Fruit fly (Drosophila melanogaster) Kc167 (cell line): ENCODE results near the gene ATPsynepsilonL.

Source experiments
- Myc ChIP-seq: fragments of >200 bp; optimal IDR thresholded peaks from 2 replicates; lab custom pipeline; 2017; ENCODE audit warnings: missing external identifiers
- Sin3A ChIP-seq: fragments of >200 bp; optimal IDR thresholded peaks from 2 replicates; lab custom pipeline; 2018; ENCODE audit warnings: missing external identifiers
- h ChIP-seq: fragments of >200 bp; optimal IDR thresholded peaks from 3 replicates; lab custom pipeline; 2018; ENCODE audit warnings: missing external identifiers
- insv ChIP-seq: fragments of >200 bp; optimal IDR thresholded peaks from 3 replicates; lab custom pipeline; 2018; ENCODE audit warnings: missing external identifiers
- psq ChIP-seq: fragments of >200 bp; optimal IDR thresholded peaks from 2 replicates; lab custom pipeline; 2017; ENCODE audit warnings: missing external identifiers
- ttk ChIP-seq: sonication (Bioruptor generic); optimal IDR thresholded peaks from 2 replicates; lab custom pipeline; 2017; ENCODE audit warnings: missing external identifiers

ATPsynepsilonL gene

DNA sequence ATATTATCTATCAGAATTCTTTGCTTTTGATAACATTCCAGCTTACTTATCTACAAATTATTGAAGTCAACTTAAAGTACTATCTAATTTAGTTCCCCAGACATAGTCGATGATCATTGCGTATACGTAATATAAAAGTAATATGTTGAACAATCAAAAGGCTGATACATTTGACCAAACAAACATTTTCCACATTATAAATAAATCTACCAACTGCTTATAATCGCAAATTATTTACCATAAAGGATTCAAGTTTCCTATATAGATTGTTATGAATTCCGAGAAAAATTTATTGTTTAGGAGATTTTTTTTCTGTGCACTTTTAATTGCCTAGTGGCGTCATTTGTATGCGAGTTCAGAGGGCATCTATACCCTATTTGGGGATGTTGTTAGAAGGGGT is 34.9 kb upstream of the ATPsynepsilonL start:
- no peak for TF ChIP-seq ttk (lab: Kevin White, UChicago)
- no peak for TF ChIP-seq Sin3A (lab: Kevin White, UChicago)
- TF ChIP-seq h (lab: Kevin White, UChicago), result no peak
- TF ChIP-seq Myc (lab: Kevin White, UChicago), result no peak
- no peak for TF ChIP-seq insv
- TF ChIP-seq psq (lab: Kevin White, UChicago), result no peak

DNA sequence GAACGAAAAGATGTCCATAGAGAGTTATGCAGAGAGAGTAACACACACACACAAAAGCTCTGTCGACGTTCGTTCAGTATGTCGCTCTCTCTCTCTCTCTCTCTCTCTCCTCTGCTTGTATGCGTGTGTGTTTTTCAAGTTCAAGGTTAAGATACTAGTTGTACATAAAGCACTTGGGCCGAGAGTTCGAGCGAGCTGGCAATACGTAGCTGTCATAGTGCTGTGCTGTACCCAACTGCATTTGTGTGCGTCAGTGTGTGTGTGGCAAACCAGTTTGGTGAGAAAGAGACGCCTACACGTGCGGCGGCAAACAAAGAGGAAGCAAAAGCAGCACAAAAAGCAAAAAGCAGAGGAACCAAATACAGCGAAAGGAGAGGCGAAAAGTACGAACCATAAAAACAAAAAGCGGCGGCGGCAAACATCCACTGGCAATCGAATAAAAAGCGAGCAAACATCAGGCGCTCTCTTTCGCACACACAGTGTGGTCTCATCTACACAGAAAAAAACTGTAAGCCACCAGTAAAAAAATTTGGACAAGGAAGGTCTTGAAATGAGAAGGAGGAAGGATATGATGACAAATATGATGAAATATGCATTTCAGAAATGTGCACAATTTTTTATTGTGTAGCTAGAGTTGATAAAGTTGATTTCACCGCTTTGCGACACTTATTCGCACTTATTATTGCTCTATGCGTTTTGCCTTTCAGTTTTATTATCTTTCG is 34.2 kb upstream of the ATPsynepsilonL start:
- TF ChIP-seq Myc (lab: Kevin White, UChicago) (no peak), psq (lab: Kevin White, UChicago) (no peak), insv (no peak), h (lab: Kevin White, UChicago) (no peak), ttk (lab: Kevin White, UChicago) (no peak), Sin3A (lab: Kevin White, UChicago) (no peak)

dm6 chr3R:10089171-10089664 is 32.4 kb upstream of the ATPsynepsilonL start:
- TF ChIP-seq insv (no peak), Myc (lab: Kevin White, UChicago) (no peak), h (lab: Kevin White, UChicago) (no peak), Sin3A (lab: Kevin White, UChicago) (no peak), psq (lab: Kevin White, UChicago) (no peak), ttk (lab: Kevin White, UChicago) (no peak)

DNA sequence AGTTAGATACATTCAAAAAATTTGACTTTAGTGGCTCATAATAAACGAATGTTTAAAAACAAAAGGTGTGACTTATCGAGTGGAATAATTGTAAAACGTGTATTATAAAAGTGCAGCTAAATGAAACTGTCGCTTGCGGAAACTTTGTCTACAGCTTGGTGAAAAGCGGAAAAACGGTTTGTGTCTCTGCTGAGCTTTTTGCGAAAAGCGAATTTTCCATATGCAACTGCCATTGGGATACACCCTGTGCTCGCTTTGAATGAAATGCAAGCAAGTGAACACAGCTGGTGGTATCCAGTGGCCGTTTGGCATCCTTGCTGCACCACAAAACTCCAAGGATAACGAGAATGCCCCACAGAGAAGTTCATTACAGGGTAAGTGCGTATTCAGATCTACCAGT is 30.7 kb upstream of the ATPsynepsilonL start:
- TF ChIP-seq Myc (lab: Kevin White, UChicago) (no peak), h (lab: Kevin White, UChicago) (no peak), ttk (lab: Kevin White, UChicago) (no peak), Sin3A (lab: Kevin White, UChicago) (no peak), psq (lab: Kevin White, UChicago) (no peak)

DNA sequence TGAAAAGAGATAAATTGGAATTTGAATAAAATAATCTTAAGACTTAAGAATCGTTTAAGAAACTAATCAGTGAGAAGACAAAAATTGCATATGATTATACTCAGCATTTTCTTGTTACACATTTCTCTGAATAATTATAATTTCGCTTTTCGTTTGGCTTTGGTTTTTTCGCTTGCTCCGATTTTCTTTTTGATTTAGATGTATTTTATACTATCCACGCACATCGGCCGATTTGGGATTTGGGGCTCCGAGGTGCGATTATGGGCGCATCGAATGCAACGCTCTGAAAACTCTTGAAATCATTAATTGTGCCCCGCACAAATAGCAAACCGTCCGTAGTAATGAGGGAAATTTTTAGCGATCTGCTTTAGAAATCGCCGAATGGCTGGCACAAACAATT is 30.1 kb upstream of the ATPsynepsilonL start:
- TF ChIP-seq insv (no peak), Sin3A (lab: Kevin White, UChicago) (no peak), ttk (lab: Kevin White, UChicago) (no peak), psq (lab: Kevin White, UChicago) (no peak), h (lab: Kevin White, UChicago) (no peak), Myc (lab: Kevin White, UChicago) (no peak)

- TF ChIP-seq insv (no peak), Sin3A (lab: Kevin White, UChicago) (no peak), psq (lab: Kevin White, UChicago) (no peak), Myc (lab: Kevin White, UChicago) (no peak), h (lab: Kevin White, UChicago) (no peak), ttk (lab: Kevin White, UChicago) (no peak)
Measured at dm6 chr3R:10093252-10094030, 28.1 kb upstream of the ATPsynepsilonL start.

DNA sequence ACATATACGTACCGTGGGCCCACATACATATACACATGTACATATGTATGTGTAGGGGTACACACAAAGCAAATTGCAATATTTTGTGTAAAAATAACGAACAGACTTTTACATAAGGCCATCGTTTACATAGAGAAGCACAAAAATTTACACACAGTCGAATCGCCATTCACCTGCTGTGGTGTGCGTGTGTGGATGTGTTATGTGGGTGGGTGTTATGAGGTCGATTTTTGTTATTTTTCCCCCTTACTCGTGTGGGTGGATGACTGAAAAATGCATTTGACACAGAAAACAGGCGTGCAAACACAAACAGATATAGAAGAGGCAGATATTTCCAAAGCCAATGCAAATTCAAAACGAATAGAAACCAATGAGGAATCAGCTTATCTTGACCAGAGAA is 26.5 kb upstream of the ATPsynepsilonL start:
- TF ChIP-seq insv (no peak), psq (lab: Kevin White, UChicago) (no peak), Myc (lab: Kevin White, UChicago) (no peak), h (lab: Kevin White, UChicago) (no peak), ttk (lab: Kevin White, UChicago) (no peak), Sin3A (lab: Kevin White, UChicago) (no peak)

dm6 chr3R:10095765-10096164 is 25.8 kb upstream of the ATPsynepsilonL start:
- TF ChIP-seq Sin3A (lab: Kevin White, UChicago) (no peak), ttk (lab: Kevin White, UChicago) (no peak), h (lab: Kevin White, UChicago) (no peak), psq (lab: Kevin White, UChicago) (no peak), Myc (lab: Kevin White, UChicago) (no peak), insv (no peak)

DNA sequence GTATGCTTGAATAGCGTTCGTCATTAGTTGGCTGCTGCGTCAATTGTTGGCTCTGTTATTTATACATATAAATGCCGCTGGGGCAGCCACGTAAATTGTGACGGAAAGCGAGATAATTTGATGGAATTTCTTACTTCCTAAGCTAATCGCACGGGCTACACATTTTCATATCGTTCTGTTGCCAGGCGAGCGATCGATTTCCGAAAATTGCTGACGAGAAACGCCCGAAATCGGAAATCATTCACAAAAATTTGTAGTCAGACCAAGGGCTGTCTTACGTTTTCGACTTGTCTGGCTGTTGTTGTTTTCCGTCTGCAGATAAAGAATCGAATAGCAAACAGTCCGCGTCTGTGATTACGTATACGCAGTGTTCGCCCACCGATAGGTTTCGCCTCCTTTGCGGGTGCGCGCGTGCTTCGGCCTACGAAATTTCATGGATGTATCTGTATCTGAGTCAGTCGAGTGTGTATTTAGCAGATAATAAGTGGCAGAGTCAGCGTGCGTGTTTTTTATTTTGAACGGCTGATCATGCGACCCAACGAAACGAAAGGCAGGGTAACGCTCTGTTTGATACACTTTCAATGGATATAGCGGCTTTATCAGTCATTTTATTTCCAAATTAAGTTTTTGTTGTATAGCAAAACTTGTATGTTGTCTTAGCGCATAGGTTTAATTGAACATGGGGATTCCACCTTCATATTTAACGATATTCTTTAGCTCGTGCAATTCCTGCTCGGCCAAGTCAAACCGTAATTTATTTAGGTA is 23.9 kb upstream of the ATPsynepsilonL start:
- TF ChIP-seq h (lab: Kevin White, UChicago) (no peak), insv (no peak), Myc (lab: Kevin White, UChicago) (no peak), ttk (lab: Kevin White, UChicago) (no peak), Sin3A (lab: Kevin White, UChicago) (no peak), psq (lab: Kevin White, UChicago) (no peak)

DNA sequence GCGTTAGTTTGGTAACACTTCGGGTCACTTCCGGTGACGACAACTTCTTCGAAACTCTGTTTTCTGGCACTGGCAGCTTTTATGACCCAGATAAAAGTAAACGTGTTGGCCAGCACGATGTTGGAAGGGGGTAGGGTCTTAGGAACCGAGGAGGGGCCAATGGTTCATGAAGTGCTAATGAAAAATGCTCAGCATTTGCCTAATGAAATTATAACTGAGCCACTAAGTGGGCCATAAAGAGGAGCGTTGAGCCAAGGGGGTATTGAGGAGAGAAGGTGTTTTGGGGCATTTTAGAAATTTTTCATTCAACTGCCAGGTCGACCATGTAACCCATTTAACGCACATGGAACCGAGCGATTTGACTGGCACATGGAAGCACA is 23.3 kb upstream of the ATPsynepsilonL start:
- TF ChIP-seq h (lab: Kevin White, UChicago), result no peak

dm6 chr3R:10099401-10099848 is 22.1 kb upstream of the ATPsynepsilonL start:
- TF ChIP-seq Myc (lab: Kevin White, UChicago), result no peak
- TF ChIP-seq ttk (lab: Kevin White, UChicago), result no peak
- TF ChIP-seq psq (lab: Kevin White, UChicago), result no peak
- no peak for TF ChIP-seq h (lab: Kevin White, UChicago)
- no peak for TF ChIP-seq insv
- no peak for TF ChIP-seq Sin3A (lab: Kevin White, UChicago)
